Fruit fly (Drosophila melanogaster) whole organism, embryonic: ENCODE data around the gene Fit2.

ENCODE experiments used
- B-H2 ChIP-seq: fragments of 200-800 bp; sonication (Bioruptor generic); optimal IDR thresholded peaks from 2 replicates; lab custom pipeline; 2018; ENCODE audit warnings: missing biosample characterization, mild to moderate bottlenecking, missing genetic modification characterization
- C15 ChIP-seq: fragments of 200-800 bp; sonication (Bioruptor generic); IDR thresholded peaks from 3 replicates; pipeline ENCODE4 v1.3.6; 2022; ENCODE audit warnings: missing biosample characterization, missing genetic modification characterization
- CG10147 ChIP-seq: fragments of 200-800 bp; sonication (Bioruptor generic); optimal IDR thresholded peaks from 2 replicates; lab custom pipeline; 2019; ENCODE audit warnings: missing biosample characterization, mild to moderate bottlenecking, missing genetic modification characterization, moderate library complexity
- CG10209 ChIP-seq: fragments of 200-800 bp; sonication (Bioruptor generic); optimal IDR thresholded peaks from 3 replicates; lab custom pipeline; 2017; ENCODE audit warnings: missing biosample characterization, mild to moderate bottlenecking, missing genetic modification characterization, missing genetic modification reagents
- CG10321 ChIP-seq: fragments of 200-800 bp; sonication (Bioruptor generic); IDR thresholded peaks from 2 replicates; pipeline ENCODE4 v1.3.6; 2022; ENCODE audit warnings: missing biosample characterization, missing genetic modification characterization
- CG11247 ChIP-seq: fragments of 200-800 bp; sonication (Bioruptor generic); IDR thresholded peaks from 2 replicates; pipeline ENCODE4 v1.3.6; 2022; ENCODE audit warnings: missing biosample characterization, missing genetic modification characterization
- CG11696 ChIP-seq: fragments of 200-800 bp; sonication (Bioruptor generic); IDR thresholded peaks from 2 replicates; pipeline ENCODE4 v1.3.6; 2022; ENCODE audit warnings: missing biosample characterization, missing genetic modification characterization
- CG12104 ChIP-seq: fragments of 200-800 bp; sonication (Bioruptor generic); optimal IDR thresholded peaks from 3 replicates; lab custom pipeline; 2016; ENCODE audit warnings: missing biosample characterization, missing genetic modification characterization
- CG12659 ChIP-seq: fragments of 200-800 bp; sonication (Bioruptor generic); optimal IDR thresholded peaks from 3 replicates; lab custom pipeline; 2017; ENCODE audit warnings: mild to moderate bottlenecking, missing biosample characterization, missing genetic modification reagents, missing genetic modification characterization
- CG12942 ChIP-seq: fragments of 200-800 bp; sonication (Bioruptor generic); optimal IDR thresholded peaks from 3 replicates; lab custom pipeline; 2016; ENCODE audit warnings: missing biosample characterization, missing genetic modification characterization
- CG13296 ChIP-seq: fragments of 200-800 bp; sonication (Bioruptor generic); optimal IDR thresholded peaks from 3 replicates; lab custom pipeline; 2018; ENCODE audit warnings: missing biosample characterization, mild to moderate bottlenecking, missing genetic modification characterization
- CG13775 ChIP-seq: fragments of 200-800 bp; sonication (Bioruptor generic); optimal IDR thresholded peaks from 3 replicates; lab custom pipeline; 2017; ENCODE audit warnings: missing biosample characterization, mild to moderate bottlenecking, missing genetic modification characterization
- CG15601 ChIP-seq: fragments of 200-800 bp; sonication (Bioruptor generic); optimal IDR thresholded peaks from 3 replicates; lab custom pipeline; 2019; ENCODE audit warnings: missing biosample characterization, mild to moderate bottlenecking, missing genetic modification characterization, moderate library complexity
- CG15696 ChIP-seq: fragments of 200-800 bp; sonication (Bioruptor generic); optimal IDR thresholded peaks from 2 replicates; lab custom pipeline; 2019; ENCODE audit warnings: missing biosample characterization, mild to moderate bottlenecking, missing genetic modification characterization, moderate library complexity
- CG1647 ChIP-seq: fragments of 200-800 bp; sonication (Bioruptor generic); optimal IDR thresholded peaks from 3 replicates; lab custom pipeline; 2016; ENCODE audit warnings: missing biosample characterization, missing genetic modification characterization
- CG2120 ChIP-seq: fragments of 200-800 bp; sonication (Bioruptor generic); optimal IDR thresholded peaks from 3 replicates; lab custom pipeline; 2016; ENCODE audit warnings: missing biosample characterization, missing genetic modification characterization
- CG3163 ChIP-seq: fragments of 200-800 bp; sonication (Bioruptor generic); optimal IDR thresholded peaks from 3 replicates; lab custom pipeline; 2016; ENCODE audit warnings: missing biosample characterization, missing genetic modification characterization
- CG3281 ChIP-seq: fragments of 200-800 bp; sonication (Bioruptor generic); optimal IDR thresholded peaks from 3 replicates; lab custom pipeline; 2017; ENCODE audit warnings: missing biosample characterization, mild to moderate bottlenecking, missing genetic modification characterization
- CG4328 ChIP-seq: fragments of 200-800 bp; sonication (Bioruptor generic); optimal IDR thresholded peaks from 3 replicates; lab custom pipeline; 2017; ENCODE audit warnings: missing biosample characterization, missing genetic modification reagents, missing genetic modification characterization
- CG8290 ChIP-seq, 3 experiments: fragments of 200-800 bp; sonication (Bioruptor generic); optimal IDR thresholded peaks; 2 replicates each; lab custom pipeline; 2016 to 2019; ENCODE audit warnings: missing biosample characterization in 3 of 3, missing genetic modification characterization in 3 of 3, mild to moderate bottlenecking in 2 of 3, moderate library complexity in 1 of 3
- CG9609 ChIP-seq: fragments of 200-800 bp; sonication (Bioruptor generic); optimal IDR thresholded peaks from 3 replicates; lab custom pipeline; 2016; ENCODE audit warnings: missing biosample characterization, missing genetic modification characterization
- CHES-1-like ChIP-seq: fragments of 200-800 bp; sonication (Bioruptor generic); optimal IDR thresholded peaks from 2 replicates; lab custom pipeline; 2016; ENCODE audit warnings: missing biosample characterization, missing genetic modification characterization
- Dip2 ChIP-seq: fragments of 200-800 bp; sonication (Bioruptor generic); IDR thresholded peaks from 2 replicates; pipeline ENCODE4 v1.3.6; 2022; ENCODE audit warnings: missing biosample characterization, missing genetic modification characterization
- Dip3 ChIP-seq: fragments of 200-800 bp; sonication (Bioruptor generic); optimal IDR thresholded peaks from 3 replicates; lab custom pipeline; 2016; ENCODE audit warnings: missing biosample characterization, missing genetic modification characterization
- H15 ChIP-seq: fragments of 200-800 bp; sonication (Bioruptor generic); IDR thresholded peaks from 3 replicates; pipeline ENCODE4 v1.3.6; 2022; ENCODE audit warnings: missing biosample characterization, missing genetic modification characterization
- HLH3B ChIP-seq: fragments of 200-800 bp; sonication (Bioruptor generic); IDR thresholded peaks from 2 replicates; pipeline ENCODE4 v1.3.6; 2022; ENCODE audit warnings: missing biosample characterization, missing genetic modification characterization
- Mrtf ChIP-seq: fragments of 200-800 bp; sonication (Bioruptor generic); IDR thresholded peaks from 3 replicates; pipeline ENCODE4 v1.3.6; 2022; ENCODE audit warnings: missing biosample characterization, missing genetic modification characterization
- Opbp ChIP-seq: fragments of 200-800 bp; sonication (Bioruptor generic); IDR thresholded peaks from 3 replicates; pipeline ENCODE4 v1.3.6; 2022; ENCODE audit warnings: missing biosample characterization, missing genetic modification characterization; ENCODE audit not compliant: partially characterized antibody
- Optix ChIP-seq: fragments of 200-800 bp; sonication (Bioruptor generic); IDR thresholded peaks from 3 replicates; pipeline ENCODE4 v1.3.6; 2022; ENCODE audit warnings: missing biosample characterization, missing genetic modification characterization
- Poxn ChIP-seq: fragments of 200-800 bp; sonication (Bioruptor generic); IDR thresholded peaks from 2 replicates; pipeline ENCODE4 v1.3.6; 2022; ENCODE audit warnings: missing biosample characterization, missing genetic modification characterization
- Rfx ChIP-seq: fragments of 200-800 bp; sonication (Bioruptor generic); IDR thresholded peaks from 2 replicates; pipeline ENCODE4 v1.3.6; 2022; ENCODE audit warnings: missing biosample characterization, missing genetic modification characterization
- caup ChIP-seq: fragments of 200-800 bp; sonication (Bioruptor generic); optimal IDR thresholded peaks from 3 replicates; lab custom pipeline; 2017; ENCODE audit warnings: missing biosample characterization, mild to moderate bottlenecking, missing genetic modification characterization, moderate library complexity; ENCODE audit not compliant: severe bottlenecking
- ci ChIP-seq: fragments of 200-800 bp; sonication (Bioruptor generic); IDR thresholded peaks from 3 replicates; pipeline ENCODE4 v1.3.6; 2022; ENCODE audit warnings: missing biosample characterization, missing genetic modification characterization
- dm ChIP-seq: fragments of 200-800 bp; sonication (Bioruptor generic); optimal IDR thresholded peaks from 3 replicates; lab custom pipeline; 2016; ENCODE audit warnings: missing biosample characterization, missing genetic modification characterization
- ewg ChIP-seq: fragments of 200-800 bp; sonication (Bioruptor generic); optimal IDR thresholded peaks from 3 replicates; lab custom pipeline; 2017; ENCODE audit warnings: mild to moderate bottlenecking, missing biosample characterization, missing genetic modification reagents, missing genetic modification characterization
- gfzf ChIP-seq: fragments of 200-800 bp; sonication (Bioruptor generic); optimal IDR thresholded peaks from 2 replicates; lab custom pipeline; 2016; ENCODE audit warnings: missing biosample characterization, mild to moderate bottlenecking, missing genetic modification characterization, moderate library complexity
- gt ChIP-seq: fragments of 200-800 bp; sonication (Bioruptor generic); IDR thresholded peaks from 2 replicates; pipeline ENCODE4 v1.3.6; 2022; ENCODE audit warnings: missing biosample characterization, missing genetic modification characterization
- jing ChIP-seq: fragments of 200-800 bp; sonication (Bioruptor generic); optimal IDR thresholded peaks from 2 replicates; lab custom pipeline; 2018; ENCODE audit warnings: missing biosample characterization, mild to moderate bottlenecking, missing genetic modification characterization
- lov ChIP-seq, 2 experiments: fragments of 200-800 bp in 1 of 2; fragments of >200 bp in 1 of 2; sonication (Bioruptor generic) in 1 of 2; IDR thresholded peaks in 1 of 2; optimal IDR thresholded peaks in 1 of 2; 2 replicates in 1 of 2; 3 replicates in 1 of 2; pipeline versions ENCODE4 v1.3.6 to Lab custom; 2017 to 2022; ENCODE audit warnings: missing biosample characterization in 1 of 2, missing genetic modification characterization in 1 of 2
- maf-S ChIP-seq: fragments of 200-800 bp; sonication (Bioruptor generic); optimal IDR thresholded peaks from 2 replicates; lab custom pipeline; 2016; ENCODE audit warnings: missing biosample characterization, missing genetic modification characterization
- p53 ChIP-seq: fragments of 200-800 bp; sonication (Bioruptor generic); optimal IDR thresholded peaks from 2 replicates; lab custom pipeline; 2016; ENCODE audit warnings: missing biosample characterization, missing genetic modification characterization
- ranshi ChIP-seq: fragments of 200-800 bp; sonication (Bioruptor generic); IDR thresholded peaks from 2 replicates; pipeline ENCODE4 v1.3.6; 2022; ENCODE audit warnings: missing biosample characterization, missing genetic modification characterization
- row ChIP-seq: fragments of 200-800 bp; sonication (Bioruptor generic); IDR thresholded peaks from 3 replicates; pipeline ENCODE4 v1.3.6; 2022; ENCODE audit warnings: missing biosample characterization, missing genetic modification characterization
- schlank ChIP-seq: fragments of 200-800 bp; sonication (Bioruptor generic); optimal IDR thresholded peaks from 2 replicates; lab custom pipeline; 2018; ENCODE audit warnings: missing biosample characterization, mild to moderate bottlenecking, missing genetic modification characterization
- sens ChIP-seq: fragments of 200-800 bp; sonication (Bioruptor generic); peaks from one replicate; lab custom pipeline; 2016; ENCODE audit warnings: missing biosample characterization, missing genetic modification characterization
- ssp ChIP-seq: fragments of 200-800 bp; sonication (Bioruptor generic); IDR thresholded peaks from 2 replicates; pipeline ENCODE4 v1.3.6; 2022; ENCODE audit warnings: missing biosample characterization, missing genetic modification characterization
- tna ChIP-seq: fragments of 200-800 bp; sonication (Bioruptor generic); IDR thresholded peaks from 2 replicates; pipeline ENCODE4 v1.3.6; 2022; ENCODE audit warnings: missing biosample characterization, missing genetic modification characterization; ENCODE audit not compliant: partially characterized antibody
- toy ChIP-seq: fragments of 200-800 bp; sonication (Bioruptor generic); IDR thresholded peaks from 2 replicates; pipeline ENCODE4 v1.3.6; 2022; ENCODE audit warnings: missing biosample characterization, missing genetic modification characterization
- tx ChIP-seq: fragments of 200-800 bp; sonication (Bioruptor generic); optimal IDR thresholded peaks from 2 replicates; lab custom pipeline; 2016; ENCODE audit warnings: missing biosample characterization, missing genetic modification characterization
- usp ChIP-seq: fragments of >200 bp; optimal IDR thresholded peaks from 2 replicates; lab custom pipeline; 2017; ENCODE audit warnings: missing biosample characterization, missing genetic modification characterization
- zfh1 ChIP-seq: fragments of 200-800 bp; sonication (Bioruptor generic); IDR thresholded peaks from 3 replicates; pipeline ENCODE4 v1.3.6; 2022; ENCODE audit warnings: missing biosample characterization, missing genetic modification characterization

Gene Fit2

DNA sequence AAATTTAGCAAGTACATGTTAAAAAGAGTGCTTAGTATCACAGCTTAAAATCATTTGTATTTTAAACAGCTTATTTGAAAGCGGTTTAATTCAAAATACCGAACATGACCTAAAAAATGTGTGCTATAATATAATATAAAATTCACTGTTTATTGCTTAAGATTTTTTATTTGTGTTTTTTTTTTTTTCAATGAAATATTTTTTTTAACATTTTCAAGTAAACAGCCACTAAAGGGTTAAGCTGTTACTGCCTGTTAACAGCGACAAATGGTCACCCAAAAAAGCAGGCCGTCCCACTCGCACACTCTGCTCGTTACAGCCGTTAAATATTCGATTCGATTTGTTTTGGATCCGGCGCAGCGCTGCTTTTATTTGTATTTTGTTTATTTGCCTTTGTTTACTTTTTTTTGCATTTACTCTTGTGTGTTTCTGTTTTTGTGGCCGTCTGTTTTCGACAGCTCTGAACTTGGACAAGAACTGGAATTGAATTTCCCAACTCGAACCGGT, 49.4 kb upstream of the Fit2 start:
- TF ChIP-seq CHES-1-like (GFP tag; lab: Kevin White, UChicago) (no peak), CG2120 (peak; percentile 9), CG12659 (GFP tag; lab: Kevin White, UChicago) (no peak), sens (GFP tag; lab: Kevin White, UChicago) (peak; percentile 41), row (GFP tag; lab: Robert Waterston, UW) (no peak; the same call in 2 of the 3 replicates), dm (GFP tag; lab: Kevin White, UChicago) (no peak), CG10209 (GFP tag; lab: Kevin White, UChicago) (no peak), CG13296 (GFP tag; lab: Kevin White, UChicago) (peak; percentile 57), zfh1 (GFP tag; lab: Robert Waterston, UW) (no peak), Rfx (GFP tag; lab: Robert Waterston, UW) (no peak), CG3281 (GFP tag; lab: Kevin White, UChicago) (no peak), ci (GFP tag; lab: Robert Waterston, UW) (no peak), Mrtf (GFP tag; lab: Robert Waterston, UW) (no peak), CG12942 (no peak), jing (GFP tag; lab: Kevin White, UChicago) (no peak), CG13775 (GFP tag; lab: Kevin White, UChicago) (no peak), p53 (GFP tag; lab: Kevin White, UChicago) (no peak), H15 (no peak), lov (optimal IDR thresholded peaks at IDR 0.05; lab: Kevin White, UChicago) (no peak), lov (GFP tag; IDR thresholded peaks at IDR 0.05; lab: Robert Waterston, UW) (no peak), CG11247 (GFP tag; lab: Robert Waterston, UW) (no peak), B-H2 (GFP tag; lab: Kevin White, UChicago) (no peak), gt (GFP tag; lab: Robert Waterston, UW) (no peak), CG4328 (no peak), Dip3 (no peak), toy (GFP tag; lab: Robert Waterston, UW) (no peak), maf-S (GFP tag; lab: Kevin White, UChicago) (no peak), CG15696 (tag; lab: Kevin White, UChicago) (no peak), C15 (GFP tag; lab: Robert Waterston, UW) (no peak), HLH3B (GFP tag; lab: Robert Waterston, UW) (no peak; the same call in 1 of the 2 replicates), usp (GFP tag; lab: Kevin White, UChicago) (no peak), Opbp (no peak), CG12104 (no peak), schlank (tag; lab: Kevin White, UChicago) (no peak), CG9609 (GFP tag; lab: Kevin White, UChicago) (no peak), CG3163 (GFP tag; lab: Kevin White, UChicago) (no peak), CG8290 (GFP tag; optimal IDR thresholded peaks at IDR 0.05; lab: Kevin White, UChicago) (no peak), CG8290 (tag; optimal IDR thresholded peaks at IDR 0.05; lab: Kevin White, UChicago) (no peak), gfzf (GFP tag; lab: Kevin White, UChicago) (no peak), CG11696 (no peak), CG15601 (tag; lab: Kevin White, UChicago) (no peak), tna (GFP tag; lab: Robert Waterston, UW) (no peak), CG10147 (GFP tag; lab: Kevin White, UChicago) (no peak), Optix (GFP tag; lab: Robert Waterston, UW) (no peak), CG1647 (no peak), caup (no peak), ranshi (GFP tag; lab: Robert Waterston, UW) (peak; percentile 71), Dip2 (GFP tag; lab: Robert Waterston, UW) (no peak), ewg (no peak), ssp (no peak), CG10321 (GFP tag; lab: Robert Waterston, UW) (0 out of 2 replicates have a peak, but pooled peaks have one; percentile 18), tx (GFP tag; lab: Kevin White, UChicago) (no peak), Poxn (GFP tag; lab: Robert Waterston, UW) (no peak)
